Fruit fly (Drosophila melanogaster): ENCODE data around the gene Hsp68.

Hsp68 gene

DNA sequence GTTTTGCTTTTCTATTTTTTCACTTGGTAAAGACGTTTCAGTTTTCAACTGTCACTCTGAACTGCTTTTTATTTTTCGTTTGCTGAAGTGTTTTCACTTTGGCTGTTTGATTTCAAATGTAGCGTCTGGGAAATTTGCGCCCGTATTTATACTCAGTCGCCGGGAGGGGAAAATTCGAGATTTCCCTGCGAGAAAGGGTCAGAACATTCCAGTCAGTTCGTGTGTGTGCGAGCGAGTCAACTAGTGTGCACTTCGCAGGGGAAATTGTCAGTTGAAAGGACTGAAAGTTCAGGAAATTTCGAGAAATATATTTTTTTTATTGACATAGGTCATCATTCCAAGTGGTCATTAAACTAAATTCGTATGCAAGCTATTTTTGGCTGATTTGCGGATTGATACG, at the start of gene Hsp68 (continued):
- TF ChIP-seq CG3919 (GFP tag; optimal IDR thresholded peaks at IDR 0.05) = no peak
- TF ChIP-seq CG6792 (GFP tag; optimal IDR thresholded peaks at IDR 0.05) = no peak
- TF ChIP-seq CG6854 (GFP tag; optimal IDR thresholded peaks at IDR 0.05) = peak; percentile 68

DNA sequence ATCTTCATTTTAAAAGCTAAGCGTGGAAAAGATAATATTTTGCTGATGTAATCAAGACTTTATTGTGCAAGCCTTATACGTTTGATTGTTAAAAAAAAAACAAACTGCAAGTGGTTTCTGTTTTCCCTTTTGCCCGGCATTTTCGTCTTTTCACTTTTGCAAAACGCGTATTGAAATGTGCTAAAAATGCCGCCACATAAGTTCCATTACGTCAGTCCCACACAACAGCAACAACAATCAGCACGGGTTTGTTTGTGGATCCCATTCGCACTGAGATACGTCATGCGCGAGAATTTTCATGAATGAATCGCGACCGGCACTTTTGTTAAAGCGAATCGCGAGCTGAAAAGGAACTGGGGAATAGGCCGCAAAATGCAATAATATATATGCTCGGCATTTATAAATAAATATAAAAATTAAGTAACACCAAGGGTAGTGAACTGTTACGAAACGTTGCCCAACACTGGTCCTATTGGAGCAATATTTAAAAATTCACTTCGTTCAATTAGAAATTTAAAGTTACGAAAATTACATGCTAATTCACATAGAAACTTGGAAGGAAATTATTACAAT, 49.0 kb upstream of the Hsp68 start:
- TF ChIP-seq esn (GFP tag; optimal IDR thresholded peaks at IDR 0.05) (peak; percentile 81), Smox (GFP tag; optimal IDR thresholded peaks at IDR 0.05) (peak; percentile 67), Eip78C (GFP tag) (peak; percentile 92), Gug (GFP tag; IDR thresholded peaks at IDR 0.05) (no peak), CG6163 (GFP tag; IDR thresholded peaks at IDR 0.05) (no peak), CG7368 (GFP tag; optimal IDR thresholded peaks at IDR 0.05) (peak; percentile 49), pdm3 (GFP tag; optimal IDR thresholded peaks at IDR 0.05) (peak; percentile 78), CG15336 (GFP tag; IDR thresholded peaks at IDR 0.05) (no peak), spab (GFP tag; optimal IDR thresholded peaks at IDR 0.05) (no peak), CG11902 (GFP tag; optimal IDR thresholded peaks at IDR 0.05) (no peak), Eip93F (GFP tag; optimal IDR thresholded peaks at IDR 0.05) (peak; percentile 80), CG8319 (GFP tag; optimal IDR thresholded peaks at IDR 0.05) (peak; percentile 36), Ets96B (tag; optimal IDR thresholded peaks at IDR 0.05) (peak; percentile 25), CG6276 (GFP tag; optimal IDR thresholded peaks at IDR 0.05) (no peak), CG1621 (tag; optimal IDR thresholded peaks at IDR 0.05) (peak; percentile 71), CG8119 (GFP tag; IDR thresholded peaks at IDR 0.05) (no peak), dac (GFP tag; optimal IDR thresholded peaks at IDR 0.05) (no peak), lz (GFP tag; optimal IDR thresholded peaks at IDR 0.05) (peak; percentile 47), fd59A (GFP tag; optimal IDR thresholded peaks at IDR 0.05) (no peak), CG8632 (GFP tag; optimal IDR thresholded peaks at IDR 0.05) (peak; percentile 39), Sox102F (GFP tag; optimal IDR thresholded peaks at IDR 0.05) (peak; percentile 82), OdsH (GFP tag; optimal IDR thresholded peaks at IDR 0.05) (peak; percentile 70), Hr39 (GFP tag; optimal IDR thresholded peaks at IDR 0.05) (peak; percentile 34), CG10631 (GFP tag; optimal IDR thresholded peaks at IDR 0.05) (peak; percentile 57), CG6808 (GFP tag; optimal IDR thresholded peaks at IDR 0.05) (peak; percentile 6), Hr38 (GFP tag; optimal IDR thresholded peaks at IDR 0.05) (no peak), CG4318 (GFP tag; optimal IDR thresholded peaks at IDR 0.05) (no peak), Sox15 (GFP tag; optimal IDR thresholded peaks at IDR 0.05) (no peak), Blimp-1 (GFP tag; optimal IDR thresholded peaks at IDR 0.05) (peak; percentile 38), cyc (GFP tag; optimal IDR thresholded peaks at IDR 0.05) (peak; percentile 37), CG11762 (GFP tag; optimal IDR thresholded peaks at IDR 0.05; ENCODE audit: insufficient read depth) (peak; percentile 59), net (GFP tag; optimal IDR thresholded peaks at IDR 0.05) (peak; percentile 70), svp (GFP tag) (peak; percentile 77), CG3032 (tag; optimal IDR thresholded peaks at IDR 0.05) (peak; percentile 31), CG16779 (tag; optimal IDR thresholded peaks at IDR 0.05) (peak; percentile 41), CG10669 (GFP tag; optimal IDR thresholded peaks at IDR 0.05) (peak; percentile 35), Eip75B (GFP tag; optimal IDR thresholded peaks at IDR 0.05) (peak; percentile 65), Hr4 (GFP tag; optimal IDR thresholded peaks at IDR 0.05) (peak; percentile 78), CG6854 (GFP tag; optimal IDR thresholded peaks at IDR 0.05) (peak; percentile 41), CG9139 (GFP tag; optimal IDR thresholded peaks at IDR 0.05) (no peak), Met (GFP tag; optimal IDR thresholded peaks at IDR 0.05) (peak; percentile 76), topi (GFP tag; optimal IDR thresholded peaks at IDR 0.05) (peak; percentile 75), CG32006 (GFP tag; optimal IDR thresholded peaks at IDR 0.05) (peak; percentile 27), CG31627 (GFP tag; optimal IDR thresholded peaks at IDR 0.05) (peak; percentile 43), salr (GFP tag; optimal IDR thresholded peaks at IDR 0.05) (peak in 1 of 2 experiments; percentile 42), vri (GFP tag; optimal IDR thresholded peaks at IDR 0.05) (peak; percentile 95), achi (GFP tag; optimal IDR thresholded peaks at IDR 0.05) (peak; percentile 82), dsx (GFP tag; optimal IDR thresholded peaks at IDR 0.05; ENCODE audit: poor library complexity, severe bottlenecking) (no peak)

Measured in whole organism, prepupa.